Worm (Caenorhabditis elegans) whole organism, L3 larva: ENCODE results near the gene Y24D9A.6.

Source experiments
- R02D3.7 ChIP-seq: fragments of 150-350 bp; optimal IDR thresholded peaks from 2 replicates; lab custom pipeline; 2014; ENCODE audit warnings: missing biosample characterization, missing genetic modification characterization
- ZK546.5 ChIP-seq: sonication (generic microtip); optimal IDR thresholded peaks from 2 replicates; lab custom pipeline; 2017; ENCODE audit warnings: missing biosample characterization, missing genetic modification characterization
- ama-1 ChIP-seq: fragments of 150-350 bp; optimal IDR thresholded peaks from 2 replicates; lab custom pipeline; 2018
- ceh-16 ChIP-seq: sonication (generic microtip); optimal IDR thresholded peaks from 2 replicates; lab custom pipeline; 2017; ENCODE audit warnings: missing biosample characterization, missing genetic modification characterization
- ceh-28 ChIP-seq: fragments of 150-350 bp; optimal IDR thresholded peaks from 2 replicates; lab custom pipeline; 2014; ENCODE audit warnings: missing biosample characterization, missing genetic modification reagents, missing genetic modification characterization
- ceh-9 ChIP-seq: sonication (generic microtip); optimal IDR thresholded peaks from 2 replicates; lab custom pipeline; 2018; ENCODE audit warnings: missing biosample characterization, missing genetic modification characterization
- daf-12 ChIP-seq: fragments of 150-350 bp; optimal IDR thresholded peaks from 2 replicates; lab custom pipeline; 2014; ENCODE audit warnings: missing biosample characterization, missing genetic modification reagents, missing genetic modification characterization
- egl-27 ChIP-seq: sonication (generic microtip); optimal IDR thresholded peaks from 4 replicates; lab custom pipeline; 2017; ENCODE audit warnings: missing biosample characterization, missing genetic modification reagents, missing genetic modification characterization
- elt-1 ChIP-seq: fragments of 150-350 bp; optimal IDR thresholded peaks from 2 replicates; lab custom pipeline; 2014; ENCODE audit warnings: missing biosample characterization, missing genetic modification characterization
- elt-2 ChIP-seq: sonication (generic microtip); optimal IDR thresholded peaks from 2 replicates; lab custom pipeline; 2016; ENCODE audit warnings: missing genetic modification reagents, mild to moderate bottlenecking, missing genetic modification characterization, missing compliant biosample characterization
- eor-1 ChIP-seq, 2 experiments: fragments of 150-350 bp; optimal IDR thresholded peaks; 2 replicates each; lab custom pipeline; 2014 to 2018; ENCODE audit warnings: missing biosample characterization in 2 of 2, missing genetic modification characterization in 2 of 2
- fkh-10 ChIP-seq: sonication (generic microtip); optimal IDR thresholded peaks from 2 replicates; lab custom pipeline; 2017; ENCODE audit warnings: missing biosample characterization, missing genetic modification reagents, missing genetic modification characterization
- fos-1 ChIP-seq: fragments of 150-350 bp; optimal IDR thresholded peaks from 2 replicates; lab custom pipeline; 2014; ENCODE audit warnings: missing biosample characterization, missing genetic modification characterization
- jun-1 ChIP-seq: fragments of 150-350 bp; optimal IDR thresholded peaks from 2 replicates; lab custom pipeline; 2014; ENCODE audit warnings: missing biosample characterization, missing genetic modification reagents, missing genetic modification characterization
- lin-15B ChIP-seq: fragments of 150-350 bp; optimal IDR thresholded peaks from 2 replicates; lab custom pipeline; 2014; ENCODE audit warnings: missing biosample characterization, missing genetic modification characterization
- lin-39 ChIP-seq: fragments of 150-350 bp; optimal IDR thresholded peaks from 2 replicates; lab custom pipeline; 2018; ENCODE audit warnings: missing biosample characterization, missing genetic modification reagents, missing genetic modification characterization
- lsy-12 ChIP-seq: sonication (generic microtip); optimal IDR thresholded peaks from 2 replicates; lab custom pipeline; 2016; ENCODE audit warnings: mild to moderate bottlenecking, missing genetic modification characterization, missing compliant biosample characterization
- mdl-1 ChIP-seq: fragments of 150-350 bp; optimal IDR thresholded peaks from 2 replicates; lab custom pipeline; 2014; ENCODE audit warnings: missing biosample characterization, missing genetic modification characterization
- mml-1 ChIP-seq: fragments of 150-350 bp; sonication (generic microtip); optimal IDR thresholded peaks from 3 replicates; lab custom pipeline; 2014; ENCODE audit warnings: missing biosample characterization, missing genetic modification characterization
- nfya-1 ChIP-seq: sonication (generic microtip); optimal IDR thresholded peaks from 2 replicates; lab custom pipeline; 2017; ENCODE audit warnings: missing genetic modification characterization, mild to moderate bottlenecking, missing compliant biosample characterization, antibody characterized with exemption, moderate library complexity; ENCODE audit not compliant: insufficient read depth
- nhr-11 ChIP-seq: fragments of 150-350 bp; optimal IDR thresholded peaks from 2 replicates; lab custom pipeline; 2014; ENCODE audit warnings: missing biosample characterization, missing genetic modification characterization
- nhr-12 ChIP-seq: fragments of 150-350 bp; optimal IDR thresholded peaks from 2 replicates; lab custom pipeline; 2014; ENCODE audit warnings: missing biosample characterization, missing genetic modification characterization
- nhr-23 ChIP-seq: fragments of 150-350 bp; optimal IDR thresholded peaks from 2 replicates; lab custom pipeline; 2014; ENCODE audit warnings: missing biosample characterization, missing genetic modification reagents, missing genetic modification characterization
- nhr-237 ChIP-seq: fragments of 150-350 bp; optimal IDR thresholded peaks from 2 replicates; lab custom pipeline; 2014; ENCODE audit warnings: missing biosample characterization, missing genetic modification characterization
- nhr-25 ChIP-seq: sonication (generic microtip); optimal IDR thresholded peaks from 2 replicates; lab custom pipeline; 2017; ENCODE audit warnings: missing biosample characterization, missing genetic modification characterization
- nhr-28 ChIP-seq: fragments of 150-350 bp; optimal IDR thresholded peaks from 2 replicates; lab custom pipeline; 2014; ENCODE audit warnings: missing biosample characterization, missing genetic modification characterization
- nhr-43 ChIP-seq: sonication (generic microtip); optimal IDR thresholded peaks from 2 replicates; lab custom pipeline; 2016; ENCODE audit warnings: mild to moderate bottlenecking, missing genetic modification characterization, missing compliant biosample characterization; ENCODE audit not compliant: poor library complexity, severe bottlenecking
- nhr-67 ChIP-seq: fragments of 150-350 bp; optimal IDR thresholded peaks from 2 replicates; lab custom pipeline; 2014; ENCODE audit warnings: missing biosample characterization, missing genetic modification characterization
- nhr-76 ChIP-seq: fragments of 150-350 bp; sonication (generic microtip); optimal IDR thresholded peaks from 5 replicates; lab custom pipeline; 2014; ENCODE audit warnings: missing biosample characterization, missing genetic modification characterization
- nhr-77 ChIP-seq: fragments of 150-350 bp; optimal IDR thresholded peaks from 2 replicates; lab custom pipeline; 2014; ENCODE audit warnings: missing biosample characterization, missing genetic modification characterization
- pha-4 ChIP-seq: fragments of 150-350 bp; optimal IDR thresholded peaks from 2 replicates; lab custom pipeline; 2014; ENCODE audit warnings: missing biosample characterization, missing genetic modification reagents, missing genetic modification characterization
- pqm-1 ChIP-seq: fragments of 150-350 bp; optimal IDR thresholded peaks from 2 replicates; lab custom pipeline; 2017; ENCODE audit warnings: missing biosample characterization, missing genetic modification characterization, inconsistent platforms
- snpc-4 ChIP-seq: fragments of 150-350 bp; optimal IDR thresholded peaks from 2 replicates; lab custom pipeline; 2014; ENCODE audit warnings: missing biosample characterization, missing genetic modification characterization
- unc-39 ChIP-seq: sonication (generic microtip); optimal IDR thresholded peaks from 4 replicates; lab custom pipeline; 2017; ENCODE audit warnings: missing biosample characterization, missing genetic modification characterization
- unc-62 ChIP-seq: fragments of 150-350 bp; sonication (generic microtip); optimal IDR thresholded peaks from 4 replicates; lab custom pipeline; 2014; ENCODE audit warnings: missing biosample characterization, missing genetic modification reagents, missing genetic modification characterization
- zag-1 ChIP-seq: fragments of 150-350 bp; optimal IDR thresholded peaks from 2 replicates; lab custom pipeline; 2014; ENCODE audit warnings: missing biosample characterization, missing genetic modification characterization
- ztf-11 ChIP-seq: fragments of 150-350 bp; optimal IDR thresholded peaks from 2 replicates; lab custom pipeline; 2014; ENCODE audit warnings: missing biosample characterization, missing genetic modification characterization
- ztf-4 ChIP-seq: fragments of 150-350 bp; optimal IDR thresholded peaks from 2 replicates; lab custom pipeline; 2014; ENCODE audit warnings: missing biosample characterization, missing genetic modification characterization

The Y24D9A.6 gene

DNA sequence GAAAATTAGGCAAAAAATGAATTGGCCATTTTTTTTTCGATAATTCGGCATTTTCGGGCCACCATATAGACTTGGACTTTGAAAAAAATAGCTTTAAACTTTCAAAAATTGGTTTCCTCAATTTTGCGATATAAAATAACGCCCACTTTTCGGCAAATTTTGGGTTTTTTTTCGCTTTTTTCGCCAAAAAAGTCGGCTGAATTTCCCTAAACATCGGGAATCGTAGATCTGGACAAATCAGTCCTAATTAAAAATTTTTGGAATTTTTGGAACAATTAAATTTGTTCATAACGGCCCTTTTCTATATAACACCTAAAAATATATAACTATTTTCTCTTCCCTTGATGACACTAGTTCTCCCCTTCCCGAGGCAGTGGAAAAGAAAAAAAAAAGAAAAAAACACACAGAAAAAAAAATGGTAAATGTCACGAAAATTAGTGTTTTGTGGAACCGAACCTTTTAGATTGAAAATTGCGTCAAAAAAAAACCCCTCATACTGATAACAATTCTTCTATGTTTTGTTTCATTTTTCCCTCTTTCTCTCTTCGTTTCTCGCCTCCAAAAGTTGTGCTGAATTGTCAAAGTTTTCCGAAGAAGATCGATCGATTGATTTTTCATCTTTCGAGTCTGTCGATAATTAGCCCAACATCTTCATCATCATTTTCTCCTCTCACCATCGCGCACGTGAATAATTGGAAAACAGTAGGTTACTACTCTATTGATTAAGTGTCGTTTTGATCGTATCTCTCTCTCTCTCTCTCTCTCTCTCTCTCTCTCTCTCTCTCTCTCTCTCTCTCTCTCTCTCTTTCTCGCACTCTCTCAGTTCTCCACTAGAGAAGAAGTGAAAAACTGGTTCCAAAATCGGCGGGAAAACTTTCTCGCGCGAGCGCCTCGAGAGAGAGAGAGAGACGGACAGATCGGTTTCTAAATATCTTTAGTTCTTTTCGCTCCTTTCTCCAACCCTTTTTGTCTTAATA is at the start of gene Y24D9A.6:
Gene Y24D9A.6 (minus strand): TSS at position 51 of the 977 bp plus-strand sequence.
- TF ChIP-seq nhr-28 (tag; lab: Kevin White, UChicago) (no peak), nhr-25 (tag; lab: Kevin White, UChicago) (peak; percentile 97), jun-1 (tag; lab: Kevin White, UChicago) (peak; percentile 49), elt-1 (peak; percentile 79), nhr-23 (peak; percentile 98), egl-27 (tag; lab: Kevin White, UChicago) (no peak), lsy-12 (peak; percentile 66), mml-1 (tag; lab: Kevin White, UChicago) (peak; percentile 4), elt-2 (tag; lab: Kevin White, UChicago) (peak; percentile 36), pqm-1 (tag; lab: Kevin White, UChicago) (no peak), ama-1 (lab: Kevin White, UChicago) (no peak), mdl-1 (tag; lab: Kevin White, UChicago) (peak; percentile 83), ceh-16 (tag; lab: Kevin White, UChicago) (peak; percentile 45), lin-39 (tag; lab: Kevin White, UChicago) (peak; percentile 7), fos-1 (no peak), unc-62 (peak; percentile 67), pha-4 (peak; percentile 46), lin-15B (peak; percentile 28), nhr-43 (peak; percentile 80), ceh-28 (tag; lab: Kevin White, UChicago) (peak; percentile 91), nfya-1 (tag; lab: Kevin White, UChicago) (peak; percentile 63), R02D3.7 (tag; lab: Kevin White, UChicago) (peak; percentile 34)

DNA sequence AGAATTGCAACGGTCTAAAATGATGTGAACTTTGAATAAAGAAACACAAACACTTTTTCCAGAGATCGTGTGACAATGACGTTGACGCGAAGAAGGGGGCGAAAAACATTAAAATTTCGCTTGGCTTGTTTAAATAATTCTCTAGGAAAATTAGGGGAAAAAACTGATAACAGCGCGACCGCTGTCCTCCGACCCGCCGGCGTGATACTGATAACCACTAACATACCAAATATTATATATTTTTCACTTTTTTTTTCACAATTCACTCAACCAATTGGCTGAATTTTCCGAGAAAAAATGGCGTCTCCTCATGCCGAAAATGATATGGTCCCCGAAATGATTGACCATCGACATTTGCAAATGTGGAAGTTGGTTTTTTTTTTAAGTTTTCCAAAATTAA is 49.6 kb upstream of the Y24D9A.6 start:
- TF ChIP-seq fkh-10 (no peak), pha-4 (peak; percentile 38), nhr-25 (tag; lab: Kevin White, UChicago) (no peak), ceh-28 (tag; lab: Kevin White, UChicago) (no peak), nhr-76 (no peak), ZK546.5 (tag; lab: Kevin White, UChicago) (no peak), nhr-23 (peak; percentile 5), ztf-11 (tag; lab: Kevin White, UChicago) (no peak), ama-1 (lab: Kevin White, UChicago) (peak; percentile 13), nhr-28 (tag; lab: Kevin White, UChicago) (no peak), elt-2 (tag; lab: Kevin White, UChicago) (peak; percentile 86), pqm-1 (tag; lab: Kevin White, UChicago) (peak; percentile 88), nhr-43 (peak; percentile 57), nhr-12 (tag; lab: Kevin White, UChicago) (no peak)

DNA sequence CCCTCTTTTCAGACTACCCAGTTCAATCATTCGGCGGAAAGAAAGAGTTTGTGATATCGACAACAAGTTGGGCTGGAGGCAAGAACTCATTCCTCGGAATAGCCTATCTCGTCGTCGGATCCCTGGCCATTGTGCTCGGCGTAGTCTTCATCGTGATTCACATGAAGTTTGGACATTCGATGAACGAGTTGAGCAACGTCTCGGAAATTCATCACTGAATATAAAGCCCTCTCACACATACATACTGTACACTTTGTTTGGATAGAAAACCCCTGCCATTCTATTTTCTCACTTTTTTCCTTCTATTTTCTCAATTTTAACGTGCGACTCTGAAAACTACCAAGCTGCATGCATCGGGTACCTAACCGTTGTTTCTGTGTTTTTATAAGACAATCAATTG is 49.2 kb upstream of the Y24D9A.6 start, which contains the start of gene R08C7.12:
Gene R08C7.12 (plus strand): TSS at position 301 of the 400 bp plus-strand sequence.
- TF ChIP-seq zag-1 (tag; lab: Kevin White, UChicago) (no peak), mdl-1 (tag; lab: Kevin White, UChicago) (no peak), ztf-11 (tag; lab: Kevin White, UChicago) (no peak), ceh-9 (no peak), nhr-11 (tag; lab: Kevin White, UChicago) (no peak), nhr-237 (tag; lab: Kevin White, UChicago) (no peak), pqm-1 (tag; lab: Kevin White, UChicago) (no peak), ama-1 (lab: Kevin White, UChicago) (no peak), ztf-4 (tag; lab: Kevin White, UChicago) (no peak), nhr-43 (no peak), nhr-23 (no peak), nhr-76 (no peak), ceh-16 (tag; lab: Kevin White, UChicago) (no peak), snpc-4 (tag; lab: Kevin White, UChicago) (no peak), lsy-12 (no peak), eor-1 (tag; optimal IDR thresholded peaks at IDR 0.05; lab: Kevin White, UChicago) (no peak), mml-1 (tag; lab: Kevin White, UChicago) (no peak)

DNA sequence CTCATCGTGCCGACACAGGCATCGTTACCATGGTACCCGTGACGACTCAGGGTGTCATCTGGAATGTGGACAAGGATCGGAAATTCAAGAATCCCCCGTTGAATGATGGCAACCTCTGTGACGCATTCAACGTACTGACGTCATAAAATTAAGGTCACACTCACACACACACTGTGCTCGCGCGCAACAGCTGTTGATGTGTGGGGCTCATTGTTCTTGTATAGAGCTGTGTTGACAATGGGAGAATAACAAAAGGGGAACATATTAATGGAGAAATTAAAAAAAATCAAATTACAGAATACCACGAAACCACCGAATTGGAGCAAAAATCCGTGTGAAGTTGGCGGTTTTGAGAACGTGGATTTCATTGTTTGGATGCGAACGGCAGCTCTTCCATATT is 48.1 kb upstream of the Y24D9A.6 start:
- no peak for TF ChIP-seq R02D3.7 (tag; lab: Kevin White, UChicago)
- TF ChIP-seq nhr-67 = no peak
- TF ChIP-seq mml-1 (tag; lab: Kevin White, UChicago) = no peak
- TF ChIP-seq daf-12 (tag; lab: Kevin White, UChicago) = no peak
- peak; percentile 8 for TF ChIP-seq pha-4
- TF ChIP-seq unc-39 (tag; lab: Kevin White, UChicago) = no peak
- TF ChIP-seq nhr-77 (tag; lab: Kevin White, UChicago) = no peak
- no peak for TF ChIP-seq nhr-25 (tag; lab: Kevin White, UChicago)
